Fruit fly (Drosophila melanogaster): ENCODE data around the gene mRpL1.

Gene mRpL1

dm6 chr3R:8321447-8321846, 20.2 kb downstream of the mRpL1 start, which contains the start of gene Or85a:
TSS of gene Or85a (plus strand) at chr3R:8321747.
- TF ChIP-seq noc (tag; optimal IDR thresholded peaks at IDR 0.05), result no peak

dm6 chr3R:8324016-8324415, 22.8 kb downstream of the mRpL1 start, which contains the start of gene CG7443:
TSS of gene CG7443 (plus strand) at chr3R:8324316.
- no peak for TF ChIP-seq noc (tag; optimal IDR thresholded peaks at IDR 0.05)

- no peak for TF ChIP-seq noc (tag; optimal IDR thresholded peaks at IDR 0.05)
These were observed 25.6 kb downstream of the mRpL1 start for dm6 chr3R:8326884-8327283.

dm6 chr3R:8327967-8328789, 26.9 kb downstream of the mRpL1 start:
- no peak for TF ChIP-seq noc (tag; optimal IDR thresholded peaks at IDR 0.05)

- no peak for TF ChIP-seq noc (tag; optimal IDR thresholded peaks at IDR 0.05)
These were observed 28.4 kb downstream of the mRpL1 start for dm6 chr3R:8329628-8330027.

dm6 chr3R:8333768-8334470, 32.7 kb downstream of the mRpL1 start, which contains the start of gene Poxm:
TSS of gene Poxm (minus strand) at chr3R:8333792.
- TF ChIP-seq noc (tag; optimal IDR thresholded peaks at IDR 0.05), result no peak

- no peak for TF ChIP-seq noc (tag; optimal IDR thresholded peaks at IDR 0.05)
These were observed 33.2 kb downstream of the mRpL1 start for dm6 chr3R:8334471-8334783.

dm6 chr3R:8334982-8335381, 33.7 kb downstream of the mRpL1 start:
- no peak for TF ChIP-seq noc (tag; optimal IDR thresholded peaks at IDR 0.05)

dm6 chr3R:8336012-8336567, 34.9 kb downstream of the mRpL1 start:
- TF ChIP-seq noc (tag; optimal IDR thresholded peaks at IDR 0.05), result no peak

- peak; percentile 17 for TF ChIP-seq noc (tag; optimal IDR thresholded peaks at IDR 0.05)
These were observed 39.5 kb downstream of the mRpL1 start, which contains the start of the genes COX7A and Arl2 for dm6 chr3R:8340675-8341275. TSS of gene COX7A (minus strand) at chr3R:8341043. TSS of gene Arl2 (plus strand) at chr3R:8341100.

dm6 chr3R:8343251-8343744, 42.1 kb downstream of the mRpL1 start, which contains the start of the genes PNKP and COX7AL:
TSS of gene PNKP (minus strand) at chr3R:8343516.
TSS of gene COX7AL (plus strand) at chr3R:8343669.
- TF ChIP-seq noc (tag; optimal IDR thresholded peaks at IDR 0.05), result no peak

dm6 chr3R:8344174-8344573, 42.9 kb downstream of the mRpL1 start, which contains the start of gene DppIII:
TSS of gene DppIII (plus strand) at chr3R:8344400.
- TF ChIP-seq noc (tag; optimal IDR thresholded peaks at IDR 0.05), result no peak

- TF ChIP-seq noc (tag; optimal IDR thresholded peaks at IDR 0.05), result no peak
These were observed 46.0 kb downstream of the mRpL1 start, which contains the start of gene CG7352 for dm6 chr3R:8347279-8347678. TSS of gene CG7352 (plus strand) at chr3R:8347579.

- no peak for TF ChIP-seq noc (tag; optimal IDR thresholded peaks at IDR 0.05)
These were observed 46.6 kb downstream of the mRpL1 start for dm6 chr3R:8347835-8348234.

dm6 chr3R:8349106-8349448, 47.8 kb downstream of the mRpL1 start:
- TF ChIP-seq noc (tag; optimal IDR thresholded peaks at IDR 0.05), result no peak
